Worm (Caenorhabditis elegans) whole organism, L1 larva: ENCODE results near the gene srj-52.

Source experiments
- aly-2 ChIP-seq: fragments of 150-350 bp; optimal IDR thresholded peaks from 2 replicates; lab custom pipeline; 2014; ENCODE audit warnings: missing biosample characterization, missing genetic modification characterization
- dpl-1 ChIP-seq, 3 experiments: fragments of 150-350 bp in 2 of 3; sonication (generic microtip) in 1 of 3; optimal IDR thresholded peaks; 2 replicates each; lab custom pipeline; 2014 to 2017; ENCODE audit warnings: missing biosample characterization in 3 of 3, missing genetic modification characterization in 3 of 3, missing genetic modification reagents in 3 of 3
- egl-27 ChIP-seq, 2 experiments: fragments of 150-350 bp in 1 of 2; sonication (generic microtip); optimal IDR thresholded peaks; 3 replicates each; lab custom pipeline; 2017 to 2018; ENCODE audit warnings: missing biosample characterization in 2 of 2, missing genetic modification characterization in 2 of 2, missing genetic modification reagents in 2 of 2
- mab-9 ChIP-seq: fragments of 200-800 bp; sonication (Bioruptor generic); IDR thresholded peaks from 2 replicates; pipeline ENCODE4 v1.3.6; 2022; ENCODE audit warnings: missing genetic modification reagents, missing genetic modification characterization, missing compliant biosample characterization
- mdl-1 ChIP-seq, 2 experiments: fragments of 150-350 bp; optimal IDR thresholded peaks; 2 replicates each; lab custom pipeline; 2014 to 2017; ENCODE audit warnings: missing biosample characterization in 2 of 2, missing genetic modification characterization in 2 of 2, inconsistent platforms in 1 of 2
- mep-1 ChIP-seq: fragments of 150-350 bp; optimal IDR thresholded peaks from 2 replicates; lab custom pipeline; 2014; ENCODE audit warnings: missing biosample characterization, missing genetic modification characterization
- nhr-71 ChIP-seq: sonication (generic microtip); optimal IDR thresholded peaks from 2 replicates; lab custom pipeline; 2016; ENCODE audit warnings: mild to moderate bottlenecking, missing genetic modification characterization, moderate library complexity, missing compliant biosample characterization
- nhr-76 ChIP-seq: sonication (generic microtip); optimal IDR thresholded peaks from 2 replicates; lab custom pipeline; 2017; ENCODE audit warnings: missing biosample characterization, missing genetic modification characterization
- nhr-77 ChIP-seq: fragments of 150-350 bp; optimal IDR thresholded peaks from 2 replicates; lab custom pipeline; 2014; ENCODE audit warnings: missing biosample characterization, missing genetic modification characterization
- ztf-11 ChIP-seq, 2 experiments: sonication (generic microtip); optimal IDR thresholded peaks; 2 replicates each; lab custom pipeline; 2016 to 2017; ENCODE audit warnings: missing genetic modification characterization in 2 of 2, missing biosample characterization in 1 of 2, missing compliant biosample characterization in 1 of 2

DNA sequence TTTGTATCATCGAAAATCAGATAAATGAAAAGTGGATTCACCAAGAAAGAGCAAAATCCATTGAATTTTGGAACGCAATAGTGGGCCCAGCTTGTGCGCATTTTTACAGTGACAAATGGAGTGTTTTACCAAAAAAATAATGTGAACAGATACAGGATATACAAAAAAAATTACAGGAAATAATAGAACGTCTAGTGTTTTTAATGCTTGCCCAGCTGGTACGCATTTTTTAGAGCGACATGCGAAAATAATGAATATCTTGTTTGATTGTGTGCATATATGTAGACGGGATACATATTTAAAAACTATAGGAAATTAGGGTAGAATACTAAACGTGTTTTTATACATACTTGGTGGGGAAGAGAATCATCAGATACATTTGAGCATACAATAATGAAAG lies 40.4 kb upstream of the srj-52 start, which contains the start of gene srj-25:
- TF ChIP-seq egl-27 (tag; optimal IDR thresholded peaks at IDR 0.05; lab: Kevin White, UChicago) (no peak), dpl-1 (GFP tag; optimal IDR thresholded peaks at IDR 0.05; lab: Kevin White, UChicago) (no peak), mep-1 (tag; lab: Kevin White, UChicago) (no peak), aly-2 (tag; lab: Kevin White, UChicago) (no peak), mab-9 (no peak), ztf-11 (tag; optimal IDR thresholded peaks at IDR 0.05; lab: Kevin White, UChicago) (no peak), nhr-77 (no peak), mdl-1 (tag; optimal IDR thresholded peaks at IDR 0.05; lab: Kevin White, UChicago) (no peak), nhr-76 (tag; lab: Kevin White, UChicago) (no peak), nhr-71 (tag; lab: Kevin White, UChicago) (no peak)
